Worm (Caenorhabditis elegans) whole organism, young adult: ENCODE data around the gene hrg-3.

Experiments
- B0019.2 ChIP-seq: fragments of 200-800 bp; sonication (Bioruptor generic); conservative IDR thresholded peaks from 2 replicates; pipeline ENCODE4 v1.3.6; 2022; ENCODE audit warnings: missing genetic modification reagents, missing genetic modification characterization, missing compliant biosample characterization
- F22D6.2 ChIP-seq: sonication (generic microtip); optimal IDR thresholded peaks from 2 replicates; lab custom pipeline; 2016; ENCODE audit warnings: mild to moderate bottlenecking, missing genetic modification characterization, missing compliant biosample characterization
- F33H1.4 ChIP-seq: fragments of 200-800 bp; sonication (Bioruptor generic); IDR thresholded peaks from 2 replicates; pipeline ENCODE4 v1.3.6; 2022; ENCODE audit warnings: missing genetic modification reagents, missing genetic modification characterization, missing compliant biosample characterization
- F37B4.10 ChIP-seq: fragments of 200-800 bp; sonication (Bioruptor generic); IDR thresholded peaks from 2 replicates; pipeline ENCODE4 v1.3.6; 2022; ENCODE audit warnings: missing genetic modification characterization, missing compliant biosample characterization
- F55B11.4 ChIP-seq: sonication (generic microtip); optimal IDR thresholded peaks from 2 replicates; lab custom pipeline; 2016; ENCODE audit warnings: missing compliant biosample characterization, missing genetic modification characterization, borderline replicate concordance; ENCODE audit not compliant: insufficient read depth
- T07F8.4 ChIP-seq: sonication (generic microtip); optimal IDR thresholded peaks from 2 replicates; lab custom pipeline; 2016; ENCODE audit warnings: mild to moderate bottlenecking, missing genetic modification characterization, moderate library complexity, missing compliant biosample characterization
- Y95B8A.8 ChIP-seq: fragments of 200-800 bp; sonication (Bioruptor generic); IDR thresholded peaks from 2 replicates; pipeline ENCODE4 v1.3.6; 2022; ENCODE audit warnings: missing genetic modification reagents, missing genetic modification characterization, missing compliant biosample characterization
- ama-1 ChIP-seq, 3 experiments: fragments of 150-350 bp in 1 of 3; sonication (generic microtip) in 2 of 3; optimal IDR thresholded peaks; 2 replicates each; lab custom pipeline; 2014 to 2018; ENCODE audit warnings: missing biosample characterization in 2 of 3, missing genetic modification characterization in 2 of 3, missing genetic modification reagents in 2 of 3
- aptf-2 ChIP-seq: fragments of 200-800 bp; sonication (Bioruptor generic); conservative IDR thresholded peaks from 2 replicates; pipeline ENCODE4 v1.3.6; 2022; ENCODE audit warnings: missing genetic modification reagents, missing genetic modification characterization, missing compliant biosample characterization
- aptf-3 ChIP-seq: fragments of 200-800 bp; sonication (Bioruptor generic); IDR thresholded peaks from 2 replicates; pipeline ENCODE4 v1.3.6; 2022; ENCODE audit warnings: missing genetic modification characterization, missing compliant biosample characterization
- atf-7 ChIP-seq: sonication (generic microtip); optimal IDR thresholded peaks from 2 replicates; lab custom pipeline; 2017; ENCODE audit warnings: mild to moderate bottlenecking, missing genetic modification characterization, missing compliant biosample characterization
- bed-1 ChIP-seq: fragments of 200-800 bp; sonication (Bioruptor generic); IDR thresholded peaks from 2 replicates; pipeline ENCODE4 v1.3.6; 2022; ENCODE audit warnings: missing genetic modification reagents, missing genetic modification characterization, missing compliant biosample characterization
- bed-2 ChIP-seq: fragments of 200-800 bp; sonication (Bioruptor generic); IDR thresholded peaks from 2 replicates; pipeline ENCODE4 v1.3.6; 2022; ENCODE audit warnings: missing genetic modification reagents, missing genetic modification characterization, missing compliant biosample characterization
- ceh-100 ChIP-seq: fragments of 200-800 bp; sonication (Bioruptor generic); IDR thresholded peaks from 2 replicates; pipeline ENCODE4 v1.3.6; 2022; ENCODE audit warnings: missing genetic modification reagents, missing genetic modification characterization, missing compliant biosample characterization
- ceh-27 ChIP-seq: fragments of 200-800 bp; sonication (Bioruptor generic); optimal IDR thresholded peaks from 2 replicates; lab custom pipeline; 2018; ENCODE audit warnings: mild to moderate bottlenecking, missing genetic modification characterization, moderate library complexity, missing compliant biosample characterization
- ceh-40 ChIP-seq: fragments of 200-800 bp; sonication (Bioruptor generic); IDR thresholded peaks from 2 replicates; pipeline ENCODE4 v1.3.6; 2022; ENCODE audit warnings: missing genetic modification characterization, missing compliant biosample characterization
- ceh-79 ChIP-seq: sonication (generic microtip); optimal IDR thresholded peaks from 2 replicates; lab custom pipeline; 2017; ENCODE audit warnings: mild to moderate bottlenecking, missing genetic modification characterization, missing compliant biosample characterization
- die-1 ChIP-seq: sonication (generic microtip); optimal IDR thresholded peaks from 2 replicates; lab custom pipeline; 2016; ENCODE audit warnings: missing genotype, mild to moderate bottlenecking, missing genetic modification characterization, missing compliant biosample characterization
- dpff-1 ChIP-seq: sonication (generic microtip); optimal IDR thresholded peaks from 2 replicates; lab custom pipeline; 2017; ENCODE audit warnings: mild to moderate bottlenecking, missing genetic modification characterization, missing compliant biosample characterization
- egl-44 ChIP-seq: fragments of 200-800 bp; sonication (Bioruptor generic); IDR thresholded peaks from 2 replicates; pipeline ENCODE4 v1.3.6; 2022; ENCODE audit warnings: missing genetic modification reagents, missing genetic modification characterization, missing compliant biosample characterization
- ekl-4 ChIP-seq: fragments of 200-800 bp; sonication (Bioruptor generic); IDR thresholded peaks from 2 replicates; pipeline ENCODE4 v1.3.6; 2022; ENCODE audit warnings: missing genetic modification reagents, missing genetic modification characterization, missing compliant biosample characterization
- ets-4 ChIP-seq: fragments of 200-800 bp; sonication (Bioruptor generic); optimal IDR thresholded peaks from 2 replicates; lab custom pipeline; 2018; ENCODE audit warnings: mild to moderate bottlenecking, missing genetic modification characterization, missing compliant biosample characterization
- fkh-3 ChIP-seq: sonication (generic microtip); optimal IDR thresholded peaks from 2 replicates; lab custom pipeline; 2016; ENCODE audit warnings: mild to moderate bottlenecking, missing genetic modification characterization, missing compliant biosample characterization
- hmg-20 ChIP-seq: fragments of 200-800 bp; sonication (Bioruptor generic); IDR thresholded peaks from 2 replicates; pipeline ENCODE4 v1.3.6; 2022; ENCODE audit warnings: missing genetic modification reagents, missing genetic modification characterization, missing compliant biosample characterization
- hrde-1 ChIP-seq: sonication (generic microtip); optimal IDR thresholded peaks from 2 replicates; lab custom pipeline; 2016; ENCODE audit warnings: missing genetic modification characterization, mild to moderate bottlenecking, missing compliant biosample characterization, moderate library complexity, missing genotype, missing genetic modification reagents, borderline replicate concordance
- lag-1 ChIP-seq: fragments of 200-800 bp; sonication (Bioruptor generic); IDR thresholded peaks from 2 replicates; pipeline ENCODE4 v1.3.6; 2022; ENCODE audit warnings: missing genetic modification reagents, missing genetic modification characterization, missing compliant biosample characterization
- let-526 ChIP-seq: fragments of 200-800 bp; sonication (Bioruptor generic); IDR thresholded peaks from 2 replicates; pipeline ENCODE4 v1.3.6; 2022; ENCODE audit warnings: missing genetic modification reagents, missing genetic modification characterization, missing compliant biosample characterization
- lin-26 ChIP-seq: fragments of 200-800 bp; sonication (Bioruptor generic); IDR thresholded peaks from 2 replicates; pipeline ENCODE4 v1.3.6; 2022; ENCODE audit warnings: missing genetic modification reagents, missing genetic modification characterization, missing compliant biosample characterization
- lin-35 ChIP-seq, 3 experiments: fragments of 150-350 bp in 2 of 3; sonication (generic microtip) in 1 of 3; optimal IDR thresholded peaks; 2 replicates each; lab custom pipeline; 2014 to 2018; ENCODE audit warnings: missing biosample characterization in 3 of 3, missing genetic modification characterization in 3 of 3, missing genetic modification reagents in 3 of 3
- lin-54 ChIP-seq: fragments of 200-800 bp; sonication (Bioruptor generic); optimal IDR thresholded peaks from 2 replicates; lab custom pipeline; 2018; ENCODE audit warnings: mild to moderate bottlenecking, missing genetic modification characterization, missing compliant biosample characterization
- lsl-1 ChIP-seq: fragments of 200-800 bp; sonication (Bioruptor generic); optimal IDR thresholded peaks from 2 replicates; lab custom pipeline; 2018; ENCODE audit warnings: mild to moderate bottlenecking, missing genetic modification characterization, moderate library complexity, missing compliant biosample characterization
- lsy-27 ChIP-seq: sonication (generic microtip); optimal IDR thresholded peaks from 2 replicates; lab custom pipeline; 2017; ENCODE audit warnings: missing genetic modification characterization, mild to moderate bottlenecking, missing compliant biosample characterization, antibody characterized with exemption, missing genotype, borderline replicate concordance; ENCODE audit not compliant: insufficient read depth
- madf-3 ChIP-seq: fragments of 200-800 bp; sonication (Bioruptor generic); IDR thresholded peaks from 2 replicates; pipeline ENCODE4 v1.3.6; 2022; ENCODE audit warnings: missing genetic modification reagents, missing genetic modification characterization, missing compliant biosample characterization
- madf-8 ChIP-seq: fragments of 200-800 bp; sonication (Bioruptor generic); conservative IDR thresholded peaks from 2 replicates; pipeline ENCODE4 v1.3.6; 2022; ENCODE audit warnings: missing genetic modification reagents, missing genetic modification characterization, missing compliant biosample characterization
- mel-28 ChIP-seq: sonication (generic microtip); optimal IDR thresholded peaks from 2 replicates; lab custom pipeline; 2016; ENCODE audit warnings: borderline replicate concordance, mild to moderate bottlenecking, missing genetic modification characterization, missing compliant biosample characterization
- mxl-1 ChIP-seq: sonication (generic microtip); optimal IDR thresholded peaks from 2 replicates; lab custom pipeline; 2016; ENCODE audit warnings: missing genetic modification characterization, missing compliant biosample characterization
- nfya-1 ChIP-seq: sonication (generic microtip); optimal IDR thresholded peaks from 2 replicates; lab custom pipeline; 2017; ENCODE audit warnings: antibody characterized with exemption, missing compliant biosample characterization, missing genetic modification characterization, borderline replicate concordance; ENCODE audit not compliant: insufficient read depth
- nfyb-1 ChIP-seq: fragments of 200-800 bp; sonication (Bioruptor generic); IDR thresholded peaks from 2 replicates; pipeline ENCODE4 v1.3.6; 2022; ENCODE audit warnings: missing genetic modification reagents, missing genetic modification characterization, missing compliant biosample characterization
- pbrm-1 ChIP-seq: fragments of 200-800 bp; sonication (Bioruptor generic); IDR thresholded peaks from 2 replicates; pipeline ENCODE4 v1.3.6; 2022; ENCODE audit warnings: missing genetic modification reagents, missing genetic modification characterization, missing compliant biosample characterization
- pha-4 ChIP-seq: fragments of 150-350 bp; sonication (generic microtip); optimal IDR thresholded peaks from 2 replicates; lab custom pipeline; 2014; ENCODE audit warnings: missing biosample characterization, missing genetic modification reagents, missing genetic modification characterization
- rpc-1 ChIP-seq, 2 experiments: fragments of 150-350 bp in 1 of 2; sonication (generic microtip) in 1 of 2; optimal IDR thresholded peaks; 2 replicates each; lab custom pipeline; 2014 to 2018; ENCODE audit warnings: missing biosample characterization in 1 of 2, missing genetic modification characterization in 1 of 2, missing genetic modification reagents in 1 of 2, missing genotype in 1 of 2
- unc-130 ChIP-seq: sonication (generic microtip); optimal IDR thresholded peaks from 2 replicates; lab custom pipeline; 2016; ENCODE audit warnings: missing genetic modification reagents, missing genetic modification characterization, missing compliant biosample characterization
- xnd-1 ChIP-seq: sonication (generic microtip); optimal IDR thresholded peaks from 2 replicates; lab custom pipeline; 2016; ENCODE audit warnings: missing genotype, missing genetic modification reagents, missing genetic modification characterization, missing compliant biosample characterization
- zfh-2 ChIP-seq: fragments of 200-800 bp; sonication (Bioruptor generic); conservative IDR thresholded peaks from 2 replicates; pipeline ENCODE4 v1.3.6; 2022; ENCODE audit warnings: missing genetic modification reagents, missing genetic modification characterization, missing compliant biosample characterization
- ztf-28 ChIP-seq: fragments of 200-800 bp; sonication (Bioruptor generic); IDR thresholded peaks from 2 replicates; pipeline ENCODE4 v1.3.6; 2022; ENCODE audit warnings: missing genetic modification reagents, missing genetic modification characterization, missing compliant biosample characterization

The hrg-3 gene

DNA sequence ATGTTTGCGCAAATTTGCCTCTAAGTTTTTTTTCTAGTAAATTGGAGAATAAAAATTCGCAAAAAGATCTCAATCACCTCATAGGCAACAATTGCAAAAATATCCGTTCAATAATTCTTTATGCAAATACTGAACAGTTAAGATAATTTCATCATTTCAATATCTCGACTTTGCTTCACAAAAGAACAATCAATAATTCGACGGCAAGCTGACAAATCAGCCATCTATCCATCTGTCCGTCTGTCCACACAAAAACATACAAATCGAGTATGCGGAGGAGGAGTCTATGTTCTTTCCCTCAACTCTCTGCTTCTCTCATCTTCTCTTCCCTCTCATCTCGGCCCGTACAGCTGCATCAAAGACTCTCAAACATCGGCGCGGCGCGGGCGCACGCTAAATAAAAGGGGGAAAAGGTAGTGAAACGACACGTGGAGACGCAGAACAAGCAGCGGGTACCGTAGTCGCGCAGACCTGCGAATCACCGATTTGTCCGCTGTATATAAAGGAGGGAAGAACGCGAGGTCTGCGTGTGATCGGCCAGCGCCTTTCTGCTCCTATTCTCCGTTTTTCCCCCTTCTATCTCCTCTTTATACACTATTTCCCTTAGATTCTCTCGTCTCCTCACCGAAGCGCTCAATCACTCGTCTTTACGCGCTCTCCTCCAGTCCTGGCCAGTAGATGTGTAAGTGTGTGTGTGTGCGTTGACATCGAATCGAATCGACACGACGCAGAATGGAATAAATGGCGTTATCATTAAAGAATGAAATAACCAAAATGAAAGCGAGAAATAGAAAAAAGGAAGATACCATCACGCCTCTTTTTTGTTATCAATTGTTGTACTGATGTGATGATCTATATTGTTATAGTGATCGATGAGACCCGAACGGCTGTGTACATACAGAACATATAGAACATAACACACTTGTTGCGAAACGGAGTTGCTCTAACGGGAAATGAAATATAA, 25.2 kb upstream of the hrg-3 start (continued):
- TF ChIP-seq zfh-2 (GFP tag; lab: Robert Waterston, UW) (peak; percentile 100), pbrm-1 (peak; percentile 58), hrde-1 (no peak), ceh-79 (no peak), xnd-1 (tag; lab: Kevin White, UChicago) (no peak), ceh-27 (GFP tag; lab: Kevin White, UChicago) (peak; percentile 95), madf-8 (GFP tag; lab: Robert Waterston, UW) (no peak), bed-2 (GFP tag; lab: Robert Waterston, UW) (0 out of 2 replicates have a peak, but pooled peaks have one; percentile 22), egl-44 (peak; percentile 71; the same call in 1 of the 2 replicates), hmg-20 (GFP tag; lab: Robert Waterston, UW) (no peak), mel-28 (tag; lab: Kevin White, UChicago) (peak; percentile 14), T07F8.4 (tag; lab: Kevin White, UChicago) (peak; percentile 39), let-526 (GFP tag; lab: Robert Waterston, UW) (peak; percentile 88; the same call in 1 of the 2 replicates), F55B11.4 (tag; lab: Kevin White, UChicago) (no peak), unc-130 (GFP tag; lab: Kevin White, UChicago) (peak; percentile 12), fkh-3 (tag; lab: Kevin White, UChicago) (no peak), pha-4 (tag; lab: Kevin White, UChicago) (no peak), lin-35 (GFP tag; optimal IDR thresholded peaks at IDR 0.05; lab: Kevin White, UChicago) (peak in 1 of 3 experiments; percentile 64), ekl-4 (GFP tag; lab: Robert Waterston, UW) (peak; percentile 81), ceh-100 (GFP tag; lab: Robert Waterston, UW) (peak; percentile 33; the same call in 1 of the 2 replicates), F22D6.2 (peak; percentile 52), B0019.2 (GFP tag; lab: Robert Waterston, UW) (peak; percentile 32; the same call in 1 of the 2 replicates), ama-1 (optimal IDR thresholded peaks at IDR 0.05; lab: Kevin White, UChicago) (peak; percentile 99), ama-1 (GFP tag; optimal IDR thresholded peaks at IDR 0.05; lab: Kevin White, UChicago) (peak in 1 of 2 experiments; percentile 43), F33H1.4 (no peak), bed-1 (GFP tag; lab: Robert Waterston, UW) (no peak), atf-7 (tag; lab: Kevin White, UChicago) (peak; percentile 93), lsl-1 (no peak), aptf-2 (GFP tag; lab: Robert Waterston, UW) (no peak), lag-1 (GFP tag; lab: Robert Waterston, UW) (no peak), nfya-1 (tag; lab: Kevin White, UChicago) (no peak), Y95B8A.8 (GFP tag; lab: Robert Waterston, UW) (0 out of 2 replicates have a peak, but pooled peaks have one; percentile 33), lin-26 (GFP tag; lab: Robert Waterston, UW) (peak; percentile 71; the same call in 1 of the 2 replicates), ets-4 (GFP tag; lab: Kevin White, UChicago) (peak; percentile 60), rpc-1 (optimal IDR thresholded peaks at IDR 0.05; lab: Kevin White, UChicago) (no peak), rpc-1 (tag; optimal IDR thresholded peaks at IDR 0.05; lab: Kevin White, UChicago) (no peak), die-1 (tag; lab: Kevin White, UChicago) (peak; percentile 36), dpff-1 (tag; lab: Kevin White, UChicago) (no peak), lsy-27 (tag; lab: Kevin White, UChicago) (no peak), mxl-1 (tag; lab: Kevin White, UChicago) (peak; percentile 36), aptf-3 (GFP tag; lab: Robert Waterston, UW) (no peak), madf-3 (GFP tag; lab: Robert Waterston, UW) (no peak), ceh-40 (no peak), nfyb-1 (peak; percentile 95), lin-54 (GFP tag; lab: Kevin White, UChicago) (peak; percentile 62), ztf-28 (GFP tag; lab: Robert Waterston, UW) (0 out of 2 replicates have a peak, but pooled peaks have one; percentile 4), F37B4.10 (GFP tag; lab: Robert Waterston, UW) (no peak)
